Worm (Caenorhabditis elegans) whole organism, young adult: ENCODE results near the gene cnt-2.

Experiments used
- lin-40 ChIP-seq: sonication (generic microtip); optimal IDR thresholded peaks from 2 replicates; lab custom pipeline; 2016; ENCODE audit warnings: missing genetic modification characterization, mild to moderate bottlenecking, missing compliant biosample characterization, missing genotype, missing genetic modification reagents
- unc-62 ChIP-seq: fragments of 150-350 bp; optimal IDR thresholded peaks from 2 replicates; lab custom pipeline; 2014; ENCODE audit warnings: missing biosample characterization, missing genetic modification reagents, missing genetic modification characterization

DNA sequence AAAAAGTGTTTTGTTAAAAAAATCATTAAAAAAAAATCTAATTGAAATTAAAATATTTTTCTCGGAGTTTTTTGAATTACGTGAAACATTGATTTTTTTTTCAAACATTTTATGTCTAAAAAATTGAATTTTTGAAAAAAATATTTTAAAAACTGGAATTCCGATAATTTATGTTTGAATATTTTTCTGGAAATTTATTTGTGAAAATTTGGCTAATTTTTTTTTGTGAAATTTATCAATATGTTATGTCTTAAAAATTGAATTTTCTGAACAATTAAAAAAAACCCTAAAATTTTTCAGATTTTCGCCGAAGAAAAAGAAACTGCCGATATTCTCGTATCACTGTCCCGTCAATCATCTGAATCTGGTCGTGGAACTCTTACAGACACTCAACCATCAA lies 42.5 kb upstream of the cnt-2 start, which contains the start of gene Y39A1A.24:
- TF ChIP-seq lin-40 (tag; lab: Kevin White, UChicago), result no peak
- TF ChIP-seq unc-62 (GFP tag; lab: Kevin White, UChicago), result no peak
